Fruit fly (Drosophila melanogaster): ENCODE data around the gene CG14606.
A peak's percentile ranks its signal among the peaks of the same experiment; 100 is the strongest.

CG14606 gene

dm6 chr3R:7187989-7188388, 28.9 kb downstream of the CG14606 start:
- no peak for TF ChIP-seq ovo (GFP tag; optimal IDR thresholded peaks at IDR 0.05)
- TF ChIP-seq tj (GFP tag; optimal IDR thresholded peaks at IDR 0.05) = peak; percentile 70

dm6 chr3R:7187093-7187912, 29.6 kb downstream of the CG14606 start:
- no peak for TF ChIP-seq Crg-1 (GFP tag; optimal IDR thresholded peaks at IDR 0.05)
- peak; percentile 19 for TF ChIP-seq ovo (GFP tag; optimal IDR thresholded peaks at IDR 0.05)
- no peak for TF ChIP-seq CG7101 (tag; optimal IDR thresholded peaks at IDR 0.05)
- TF ChIP-seq Hr96 (GFP tag; optimal IDR thresholded peaks at IDR 0.05) = no peak
- TF ChIP-seq bab1 (GFP tag; optimal IDR thresholded peaks at IDR 0.05) = peak; percentile 3
- TF ChIP-seq CG5204 (GFP tag; optimal IDR thresholded peaks at IDR 0.05) = no peak

dm6 chr3R:7186242-7187092, 30.4 kb downstream of the CG14606 start, which contains the start of the genes CG10055 and lap:
Gene CG10055, minus strand, starts transcription at chr3R:7186673.
Gene lap, plus strand, starts transcription at chr3R:7186994.
- TF ChIP-seq tj (GFP tag; optimal IDR thresholded peaks at IDR 0.05) = no peak
- peak; percentile 11 for TF ChIP-seq Mnt (GFP tag; optimal IDR thresholded peaks at IDR 0.05)
- TF ChIP-seq CG12768 (GFP tag; optimal IDR thresholded peaks at IDR 0.05) = no peak

- no peak for TF ChIP-seq Hr96 (GFP tag; optimal IDR thresholded peaks at IDR 0.05)
- no peak for TF ChIP-seq tj (GFP tag; optimal IDR thresholded peaks at IDR 0.05)
- TF ChIP-seq toe (GFP tag; optimal IDR thresholded peaks at IDR 0.05) = no peak
- TF ChIP-seq CG14711 (tag; optimal IDR thresholded peaks at IDR 0.05) = no peak
- no peak for TF ChIP-seq cic (GFP tag; optimal IDR thresholded peaks at IDR 0.05)
- no peak for TF ChIP-seq cnc (optimal IDR thresholded peaks at IDR 0.05)
- no peak for TF ChIP-seq CG33017 (tag; optimal IDR thresholded peaks at IDR 0.05)
- no peak for TF ChIP-seq kay (GFP tag; ENCODE audit: borderline replicate concordance)
Measured at dm6 chr3R:7174755-7175154, 42.1 kb downstream of the CG14606 start.

dm6 chr3R:7172978-7173377, 43.9 kb downstream of the CG14606 start:
- no peak for TF ChIP-seq pad (GFP tag; optimal IDR thresholded peaks at IDR 0.05)
- no peak for TF ChIP-seq toe (GFP tag; optimal IDR thresholded peaks at IDR 0.05)
- TF ChIP-seq CG14711 (tag; optimal IDR thresholded peaks at IDR 0.05) = no peak

dm6 chr3R:7171384-7172099, 45.3 kb downstream of the CG14606 start:
- TF ChIP-seq Crg-1 (GFP tag; optimal IDR thresholded peaks at IDR 0.05) (no peak), cic (GFP tag; optimal IDR thresholded peaks at IDR 0.05) (no peak), bab1 (GFP tag; optimal IDR thresholded peaks at IDR 0.05) (no peak), Hr96 (GFP tag; optimal IDR thresholded peaks at IDR 0.05) (no peak), CG11617 (GFP tag; optimal IDR thresholded peaks at IDR 0.05) (no peak), cnc (optimal IDR thresholded peaks at IDR 0.05) (no peak), CG14711 (tag; optimal IDR thresholded peaks at IDR 0.05) (no peak), CG12768 (GFP tag; optimal IDR thresholded peaks at IDR 0.05) (no peak), kay (GFP tag; ENCODE audit: borderline replicate concordance) (no peak), ovo (GFP tag; optimal IDR thresholded peaks at IDR 0.05) (no peak), tj (GFP tag; optimal IDR thresholded peaks at IDR 0.05) (no peak), Clk (GFP tag; optimal IDR thresholded peaks at IDR 0.05) (no peak), CG33017 (tag; optimal IDR thresholded peaks at IDR 0.05) (no peak)

dm6 chr3R:7169927-7170326, 47.0 kb downstream of the CG14606 start:
- TF ChIP-seq CG7101 (tag; optimal IDR thresholded peaks at IDR 0.05) = no peak
- TF ChIP-seq CG14711 (tag; optimal IDR thresholded peaks at IDR 0.05) = no peak
- TF ChIP-seq cnc (optimal IDR thresholded peaks at IDR 0.05) = no peak
- TF ChIP-seq ovo (GFP tag; optimal IDR thresholded peaks at IDR 0.05) = no peak
- TF ChIP-seq Clk (GFP tag; optimal IDR thresholded peaks at IDR 0.05) = no peak
- TF ChIP-seq CG33017 (tag; optimal IDR thresholded peaks at IDR 0.05) = no peak
- no peak for TF ChIP-seq CG12768 (GFP tag; optimal IDR thresholded peaks at IDR 0.05)
- no peak for TF ChIP-seq pad (GFP tag; optimal IDR thresholded peaks at IDR 0.05)
- TF ChIP-seq Hr96 (GFP tag; optimal IDR thresholded peaks at IDR 0.05) = no peak
- TF ChIP-seq Mnt (GFP tag; optimal IDR thresholded peaks at IDR 0.05) = no peak
- no peak for TF ChIP-seq Crg-1 (GFP tag; optimal IDR thresholded peaks at IDR 0.05)
- no peak for TF ChIP-seq CG1620 (GFP tag; optimal IDR thresholded peaks at IDR 0.05)
- no peak for TF ChIP-seq kay (GFP tag; ENCODE audit: borderline replicate concordance)
- TF ChIP-seq cic (GFP tag; optimal IDR thresholded peaks at IDR 0.05) = no peak
- no peak for TF ChIP-seq CG5204 (GFP tag; optimal IDR thresholded peaks at IDR 0.05)
- TF ChIP-seq toe (GFP tag; optimal IDR thresholded peaks at IDR 0.05) = no peak
- no peak for TF ChIP-seq CG11617 (GFP tag; optimal IDR thresholded peaks at IDR 0.05)
- no peak for TF ChIP-seq bab1 (GFP tag; optimal IDR thresholded peaks at IDR 0.05)
- TF ChIP-seq CG7045 (GFP tag; optimal IDR thresholded peaks at IDR 0.05) = no peak

Data from whole organism, adult.